Fruit fly (Drosophila melanogaster): ENCODE results near the gene GstD1.

GstD1 gene

DNA sequence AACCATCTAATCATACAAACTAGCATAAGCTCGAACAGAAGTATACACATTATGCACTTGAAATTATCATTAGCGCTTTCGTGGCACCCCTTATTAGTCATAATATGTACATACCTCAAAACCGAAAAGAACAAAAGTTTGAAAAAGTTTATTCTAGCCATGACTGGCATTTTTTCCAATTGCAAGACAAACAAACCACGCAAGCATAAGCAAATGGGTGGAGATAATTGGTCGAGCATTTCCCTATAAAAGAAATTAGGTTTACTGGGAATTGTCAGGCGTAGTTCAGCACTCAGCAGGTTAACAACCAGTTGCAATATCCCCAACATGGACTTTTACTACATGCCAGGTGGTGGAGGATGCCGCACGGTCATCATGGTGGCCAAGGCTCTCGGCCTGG is 2.6 kb upstream of the GstD1 start, which contains the start of gene GstD2:
Gene GstD2 (plus strand): TSS at position 301 of the 400 bp plus-strand sequence.
- TF ChIP-seq exex (tag; optimal IDR thresholded peaks at IDR 0.05) (peak; percentile 28), CG10979 (tag; optimal IDR thresholded peaks at IDR 0.05) (no peak), H15 (GFP tag; IDR thresholded peaks at IDR 0.05) (peak; percentile 30; the same call in 1 of the 3 replicates), CG13296 (GFP tag; optimal IDR thresholded peaks at IDR 0.05) (no peak), CG14014 (GFP tag; IDR thresholded peaks at IDR 0.05) (no peak), nmo (GFP tag; optimal IDR thresholded peaks at IDR 0.05) (no peak), CG5245 (GFP tag; optimal IDR thresholded peaks at IDR 0.05) (no peak), prd (optimal IDR thresholded peaks at IDR 0.05) (no peak), prd (GFP tag; IDR thresholded peaks at IDR 0.05) (no peak), Ets65A (GFP tag) (peak; percentile 15)

DNA sequence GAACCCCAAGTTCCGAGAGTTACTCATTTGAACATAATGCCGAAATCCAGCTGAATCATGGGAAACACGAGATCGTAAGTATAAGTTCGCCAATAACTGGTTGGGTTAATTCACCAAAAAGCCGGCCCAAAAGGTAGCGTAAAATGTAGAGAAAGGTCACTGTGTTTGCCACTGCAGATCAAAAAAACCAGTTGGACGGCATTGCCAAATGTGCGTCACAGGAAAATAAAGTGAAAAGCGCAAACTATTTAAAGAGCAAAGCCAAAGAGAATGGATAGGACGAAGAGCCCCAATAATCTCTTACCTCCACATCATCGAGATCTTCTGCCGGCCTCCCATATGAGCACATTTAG is 1.6 kb upstream of the GstD1 start:
- TF ChIP-seq nom (GFP tag; optimal IDR thresholded peaks at IDR 0.05): peak; percentile 59
- TF ChIP-seq CG34376 (GFP tag; optimal IDR thresholded peaks at IDR 0.05): peak; percentile 66
- TF ChIP-seq gro (GFP tag; optimal IDR thresholded peaks at IDR 0.05): peak; percentile 2
- TF ChIP-seq Hr78 (GFP tag; optimal IDR thresholded peaks at IDR 0.05): peak in 1 of 2 experiments; percentile 61
- TF ChIP-seq CG34422 (GFP tag; IDR thresholded peaks at IDR 0.05): peak; percentile 10; the same call in 1 of the 3 replicates
- TF ChIP-seq Trl (optimal IDR thresholded peaks at IDR 0.05): peak; percentile 53 to 72
- TF ChIP-seq Trl (GFP tag; optimal IDR thresholded peaks at IDR 0.05): no peak
- peak; percentile 29 for TF ChIP-seq BtbVII (GFP tag; optimal IDR thresholded peaks at IDR 0.05)
- TF ChIP-seq chinmo (GFP tag; IDR thresholded peaks at IDR 0.05; ENCODE audit: partially characterized antibody): 0 out of 4 replicates have a peak, but pooled peaks have one; percentile 68
- no peak for TF ChIP-seq da (GFP tag; optimal IDR thresholded peaks at IDR 0.05)
- peak; percentile 66 for TF ChIP-seq corto (GFP tag; optimal IDR thresholded peaks at IDR 0.05)
- peak; percentile 97 for TF ChIP-seq CG13894 (tag; optimal IDR thresholded peaks at IDR 0.05)
- TF ChIP-seq CG10543 (GFP tag; optimal IDR thresholded peaks at IDR 0.05): peak; percentile 36
- TF ChIP-seq her (GFP tag; optimal IDR thresholded peaks at IDR 0.05): no peak
- TF ChIP-seq chm (GFP tag; IDR thresholded peaks at IDR 0.05): peak; percentile 27; the same call in 1 of the 2 replicates
- no peak for TF ChIP-seq CG11456 (GFP tag; IDR thresholded peaks at IDR 0.05)
- TF ChIP-seq CG3163 (GFP tag; optimal IDR thresholded peaks at IDR 0.05): peak; percentile 94
- TF ChIP-seq sd (tag; optimal IDR thresholded peaks at IDR 0.05): peak; percentile 92
- TF ChIP-seq Hr3 (GFP tag; optimal IDR thresholded peaks at IDR 0.05): no peak
- peak; percentile 64 for TF ChIP-seq CG12769 (tag; optimal IDR thresholded peaks at IDR 0.05)
- TF ChIP-seq CG31224 (GFP tag; IDR thresholded peaks at IDR 0.05): no peak
- no peak for TF ChIP-seq Ssrp (tag; optimal IDR thresholded peaks at IDR 0.05)
- TF ChIP-seq CG16779 (GFP tag; IDR thresholded peaks at IDR 0.05): no peak
- no peak for TF ChIP-seq CG12391 (tag; optimal IDR thresholded peaks at IDR 0.05)

- TF ChIP-seq Dip2 (GFP tag; IDR thresholded peaks at IDR 0.05) (no peak), CG6813 (GFP tag; optimal IDR thresholded peaks at IDR 0.05) (peak; percentile 47), stwl (tag; optimal IDR thresholded peaks at IDR 0.05) (peak; percentile 23), CG15696 (tag; optimal IDR thresholded peaks at IDR 0.05) (peak; percentile 67), sens (GFP tag) (peak; percentile 69), CG3281 (GFP tag; optimal IDR thresholded peaks at IDR 0.05) (peak; percentile 2), nau (GFP tag; optimal IDR thresholded peaks at IDR 0.05) (peak; percentile 0), CG10366 (GFP tag; IDR thresholded peaks at IDR 0.05) (no peak), CG33213 (GFP tag; optimal IDR thresholded peaks at IDR 0.05) (peak; percentile 18), zen (tag; optimal IDR thresholded peaks at IDR 0.05) (peak; percentile 30), eve (GFP tag; optimal IDR thresholded peaks at IDR 0.05) (peak in 1 of 2 experiments; percentile 13), vfl (GFP tag; optimal IDR thresholded peaks at IDR 0.05) (no peak), az2 (GFP tag; optimal IDR thresholded peaks at IDR 0.05) (peak; percentile 4), sima (GFP tag; optimal IDR thresholded peaks at IDR 0.05) (no peak), pros (GFP tag; optimal IDR thresholded peaks at IDR 0.05) (no peak)
These were observed 950 bp upstream of the GstD1 start for dm6 chr3R:12369793-12370642.
